Fruit fly (Drosophila melanogaster) whole organism, adult: ENCODE data around the gene Rtnl2.

Source experiments
- CG11617 ChIP-seq: fragments of 200-800 bp; sonication (Bioruptor generic); optimal IDR thresholded peaks from 2 replicates; lab custom pipeline; 2017; ENCODE audit warnings: mild to moderate bottlenecking, missing biosample characterization, missing genetic modification reagents, missing genetic modification characterization
- CG14711 ChIP-seq: fragments of 200-800 bp; sonication (Bioruptor generic); optimal IDR thresholded peaks from 2 replicates; lab custom pipeline; 2018; ENCODE audit warnings: missing biosample characterization, mild to moderate bottlenecking, missing genetic modification characterization, moderate library complexity
- CG1620 ChIP-seq: fragments of 200-800 bp; sonication (Bioruptor generic); optimal IDR thresholded peaks from 2 replicates; lab custom pipeline; 2016; ENCODE audit warnings: missing biosample characterization, missing genetic modification characterization
- CG33017 ChIP-seq: fragments of 200-800 bp; sonication (Bioruptor generic); optimal IDR thresholded peaks from 2 replicates; lab custom pipeline; 2018; ENCODE audit warnings: missing biosample characterization, mild to moderate bottlenecking, missing genetic modification characterization, moderate library complexity
- CG5204 ChIP-seq: fragments of 200-800 bp; sonication (Bioruptor generic); optimal IDR thresholded peaks from 2 replicates; lab custom pipeline; 2016; ENCODE audit warnings: missing biosample characterization, missing genetic modification characterization
- CG7101 ChIP-seq: fragments of 200-800 bp; sonication (Bioruptor generic); optimal IDR thresholded peaks from 2 replicates; lab custom pipeline; 2018; ENCODE audit warnings: missing biosample characterization, mild to moderate bottlenecking, missing genetic modification characterization, moderate library complexity
- Hr96 ChIP-seq: fragments of 200-800 bp; sonication (Bioruptor generic); optimal IDR thresholded peaks from 2 replicates; lab custom pipeline; 2016; ENCODE audit warnings: missing biosample characterization, missing genetic modification characterization
- Mnt ChIP-seq: fragments of 200-800 bp; sonication (Bioruptor generic); optimal IDR thresholded peaks from 2 replicates; lab custom pipeline; 2016; ENCODE audit warnings: missing biosample characterization, mild to moderate bottlenecking, missing genetic modification characterization
- bab1 ChIP-seq: fragments of 200-800 bp; sonication (Bioruptor generic); optimal IDR thresholded peaks from 3 replicates; lab custom pipeline; 2019; ENCODE audit warnings: missing biosample characterization, mild to moderate bottlenecking, missing genetic modification characterization, moderate library complexity
- cic ChIP-seq: fragments of 200-800 bp; sonication (Bioruptor generic); optimal IDR thresholded peaks from 2 replicates; lab custom pipeline; 2017; ENCODE audit warnings: missing biosample characterization, mild to moderate bottlenecking, missing genetic modification characterization, moderate library complexity

DNA sequence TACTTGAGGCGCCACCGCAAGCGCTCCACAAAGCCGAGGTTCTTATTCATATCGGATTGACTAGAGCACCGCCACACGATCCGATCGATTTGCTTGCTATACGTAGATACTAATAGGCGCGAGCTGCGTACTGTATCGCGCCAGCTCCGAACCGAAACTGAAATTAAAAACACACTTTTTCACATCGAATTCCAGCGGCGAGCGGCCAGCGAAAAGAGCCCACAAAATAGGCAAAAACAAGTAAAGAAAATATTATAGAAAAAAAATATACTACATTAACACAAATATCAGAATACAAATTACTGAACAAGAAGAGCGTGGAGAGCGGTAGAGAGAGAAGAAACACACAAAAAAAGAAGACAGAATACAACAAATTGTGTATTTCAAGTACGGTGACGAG lies 6.4 kb downstream of the Rtnl2 start, which contains the start of gene alpha-Est7:
- TF ChIP-seq CG7101 (tag; lab: Kevin White, UChicago), result no peak
- TF ChIP-seq bab1, result no peak
- no peak for TF ChIP-seq CG11617 (GFP tag; lab: Kevin White, UChicago)
- TF ChIP-seq cic, result no peak
- TF ChIP-seq CG5204, result no peak
- TF ChIP-seq Hr96, result no peak
- no peak for TF ChIP-seq CG1620 (GFP tag; lab: Kevin White, UChicago)
- no peak for TF ChIP-seq CG14711 (tag; lab: Kevin White, UChicago)
- no peak for TF ChIP-seq Mnt
- no peak for TF ChIP-seq CG33017 (tag; lab: Kevin White, UChicago)
